Worm (Caenorhabditis elegans) whole organism, mixed stage, embryonic: Measurements from ENCODE around the gene K09F5.6.

ENCODE experiments used
- M03D4.4 ChIP-seq: sonication (generic microtip); optimal IDR thresholded peaks from 2 replicates; lab custom pipeline; 2017; ENCODE audit warnings: mild to moderate bottlenecking, missing genetic modification characterization, missing compliant biosample characterization
- bed-3 ChIP-seq: fragments of 200-800 bp; sonication (Bioruptor generic); optimal IDR thresholded peaks from 3 replicates; lab custom pipeline; 2018; ENCODE audit warnings: mild to moderate bottlenecking, missing genetic modification characterization, moderate library complexity, missing compliant biosample characterization
- blmp-1 ChIP-seq: fragments of 150-350 bp; optimal IDR thresholded peaks from 2 replicates; lab custom pipeline; 2014; ENCODE audit warnings: missing biosample characterization, missing genetic modification characterization
- ceh-39 ChIP-seq: fragments of 150-350 bp; optimal IDR thresholded peaks from 2 replicates; lab custom pipeline; 2014; ENCODE audit warnings: missing biosample characterization, missing genetic modification characterization
- ceh-43 ChIP-seq: fragments of 200-800 bp; sonication (Bioruptor generic); optimal IDR thresholded peaks from 2 replicates; lab custom pipeline; 2018; ENCODE audit warnings: mild to moderate bottlenecking, missing genetic modification characterization, moderate library complexity, missing compliant biosample characterization
- ceh-83 ChIP-seq: fragments of 200-800 bp; sonication (Bioruptor generic); optimal IDR thresholded peaks from 2 replicates; lab custom pipeline; 2018; ENCODE audit warnings: mild to moderate bottlenecking, missing genetic modification characterization, missing compliant biosample characterization
- ces-1 ChIP-seq: fragments of 150-350 bp; optimal IDR thresholded peaks from 2 replicates; lab custom pipeline; 2014; ENCODE audit warnings: missing biosample characterization, missing genetic modification reagents, missing genetic modification characterization
- cnd-1 ChIP-seq: fragments of 200-800 bp; sonication (Bioruptor generic); optimal IDR thresholded peaks from 2 replicates; lab custom pipeline; 2018; ENCODE audit warnings: mild to moderate bottlenecking, missing genetic modification characterization, missing compliant biosample characterization
- drap-1 ChIP-seq: fragments of 200-800 bp; sonication (Bioruptor generic); optimal IDR thresholded peaks from 3 replicates; lab custom pipeline; 2018; ENCODE audit warnings: mild to moderate bottlenecking, missing genetic modification characterization, missing compliant biosample characterization
- elt-3 ChIP-seq: fragments of 150-350 bp; optimal IDR thresholded peaks from 2 replicates; lab custom pipeline; 2014; ENCODE audit warnings: missing biosample characterization, missing genetic modification characterization
- flh-1 ChIP-seq: fragments of 200-800 bp; sonication (Bioruptor generic); optimal IDR thresholded peaks from 2 replicates; lab custom pipeline; 2018; ENCODE audit warnings: mild to moderate bottlenecking, missing genetic modification characterization, moderate library complexity, missing compliant biosample characterization
- hlh-1 ChIP-seq: fragments of 150-350 bp; optimal IDR thresholded peaks from 2 replicates; lab custom pipeline; 2014; ENCODE audit warnings: missing biosample characterization, missing genetic modification reagents, missing genetic modification characterization
- lin-13 ChIP-seq: fragments of 150-350 bp; optimal IDR thresholded peaks from 2 replicates; lab custom pipeline; 2014; ENCODE audit warnings: missing biosample characterization, missing genetic modification characterization
- lin-32 ChIP-seq: fragments of 200-800 bp; sonication (Bioruptor generic); optimal IDR thresholded peaks from 2 replicates; lab custom pipeline; 2018; ENCODE audit warnings: mild to moderate bottlenecking, missing genetic modification characterization, missing compliant biosample characterization
- mab-5 ChIP-seq: fragments of 150-350 bp; optimal IDR thresholded peaks from 2 replicates; lab custom pipeline; 2014; ENCODE audit warnings: missing biosample characterization, missing genetic modification characterization
- mls-2 ChIP-seq: sonication (generic microtip); optimal IDR thresholded peaks from 2 replicates; lab custom pipeline; 2016; ENCODE audit warnings: mild to moderate bottlenecking, missing genetic modification characterization, moderate library complexity, missing compliant biosample characterization
- nhr-12 ChIP-seq: fragments of 150-350 bp; optimal IDR thresholded peaks from 2 replicates; lab custom pipeline; 2014; ENCODE audit warnings: missing biosample characterization, missing genetic modification characterization
- nhr-2 ChIP-seq: fragments of 150-350 bp; optimal IDR thresholded peaks from 2 replicates; lab custom pipeline; 2014; ENCODE audit warnings: missing biosample characterization, missing genetic modification characterization
- nhr-237 ChIP-seq: fragments of 150-350 bp; optimal IDR thresholded peaks from 2 replicates; lab custom pipeline; 2014; ENCODE audit warnings: missing biosample characterization, missing genetic modification characterization
- nhr-28 ChIP-seq: fragments of 150-350 bp; optimal IDR thresholded peaks from 2 replicates; lab custom pipeline; 2014; ENCODE audit warnings: missing biosample characterization, missing genetic modification characterization
- nhr-76 ChIP-seq: sonication (generic microtip); optimal IDR thresholded peaks from 2 replicates; lab custom pipeline; 2017; ENCODE audit warnings: missing biosample characterization, missing genetic modification characterization
- pha-4 ChIP-seq: fragments of 150-350 bp; optimal IDR thresholded peaks from 2 replicates; lab custom pipeline; 2018; ENCODE audit warnings: missing biosample characterization, missing genetic modification reagents, missing genetic modification characterization
- sem-2 ChIP-seq: fragments of 200-800 bp; sonication (Bioruptor generic); optimal IDR thresholded peaks from 2 replicates; lab custom pipeline; 2018; ENCODE audit warnings: mild to moderate bottlenecking, missing genetic modification characterization, missing compliant biosample characterization
- snpc-4 ChIP-seq: fragments of 150-350 bp; optimal IDR thresholded peaks from 2 replicates; lab custom pipeline; 2014; ENCODE audit warnings: missing biosample characterization, missing genetic modification characterization
- sptf-1 ChIP-seq: sonication (generic microtip); optimal IDR thresholded peaks from 2 replicates; lab custom pipeline; 2017; ENCODE audit warnings: mild to moderate bottlenecking, missing genetic modification characterization, moderate library complexity, missing compliant biosample characterization
- tbx-8 ChIP-seq: fragments of 200-800 bp; sonication (Bioruptor generic); optimal IDR thresholded peaks from 2 replicates; lab custom pipeline; 2018; ENCODE audit warnings: mild to moderate bottlenecking, missing genetic modification characterization, moderate library complexity, missing compliant biosample characterization
- unc-120 ChIP-seq: sonication (generic microtip); optimal IDR thresholded peaks from 2 replicates; lab custom pipeline; 2017; ENCODE audit warnings: missing genetic modification characterization, missing compliant biosample characterization; ENCODE audit not compliant: poor library complexity, severe bottlenecking
- unc-39 ChIP-seq: fragments of 150-350 bp; optimal IDR thresholded peaks from 2 replicates; lab custom pipeline; 2014; ENCODE audit warnings: missing biosample characterization, missing genetic modification characterization
- unc-62 ChIP-seq: fragments of 150-350 bp; optimal IDR thresholded peaks from 2 replicates; lab custom pipeline; 2014; ENCODE audit warnings: missing biosample characterization, missing genetic modification reagents, missing genetic modification characterization
- zip-8 ChIP-seq: fragments of 150-350 bp; optimal IDR thresholded peaks from 2 replicates; lab custom pipeline; 2014; ENCODE audit warnings: missing biosample characterization, missing genetic modification characterization
- ztf-11 ChIP-seq: fragments of 150-350 bp; optimal IDR thresholded peaks from 2 replicates; lab custom pipeline; 2014; ENCODE audit warnings: missing biosample characterization, missing genetic modification characterization

The K09F5.6 gene

DNA sequence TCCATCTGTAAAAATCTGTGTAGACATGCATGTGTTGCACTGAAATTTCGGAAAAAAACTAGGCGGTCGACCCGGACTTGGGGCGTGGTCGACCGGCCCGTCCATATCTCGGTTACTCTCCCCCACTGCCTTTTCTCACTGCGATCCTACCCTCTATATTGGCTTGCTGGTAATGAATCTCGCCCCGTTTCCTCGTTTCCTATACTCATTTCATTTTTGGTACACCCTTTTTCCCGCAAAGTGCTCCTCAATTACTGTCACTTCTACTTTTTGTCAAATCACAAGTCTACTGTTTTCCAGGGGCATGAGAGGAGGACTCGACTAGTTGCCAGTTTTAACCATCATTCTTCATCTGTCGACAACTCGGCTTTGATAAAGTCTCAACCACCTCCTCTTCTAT is at the start of gene K09F5.6:
K09F5.6 (plus strand) TSS at position 301 of the 400 bp plus-strand sequence.
- TF ChIP-seq mab-5 (tag; lab: Kevin White, UChicago) (no peak), unc-120 (no peak), nhr-237 (no peak), ztf-11 (tag; lab: Kevin White, UChicago) (no peak)

DNA sequence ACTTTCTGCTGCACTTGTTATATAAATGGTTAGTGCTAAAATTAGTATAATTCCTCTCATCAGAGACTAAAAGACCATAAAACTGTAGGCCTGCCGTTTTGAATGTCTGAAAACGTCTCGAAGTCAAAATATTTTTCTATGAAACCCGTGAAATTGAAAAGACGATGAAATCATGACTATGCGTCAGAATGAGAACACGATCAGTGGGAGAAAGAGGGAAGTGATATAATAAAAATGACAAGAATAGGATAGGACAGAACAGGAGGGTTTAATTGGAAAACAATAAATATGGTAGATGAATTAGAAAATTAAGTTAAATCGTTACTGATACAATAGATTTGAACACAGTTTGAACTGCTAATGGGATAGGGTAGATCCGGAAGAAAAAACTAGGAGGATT is 48.4 kb upstream of the K09F5.6 start, which contains the start of gene F27D9.7:
F27D9.7 (minus strand) TSS at position 101 of the 400 bp plus-strand sequence.
- TF ChIP-seq lin-13 (tag; lab: Kevin White, UChicago), result no peak
- no peak for TF ChIP-seq elt-3 (tag; lab: Kevin White, UChicago)
- TF ChIP-seq flh-1 (GFP tag; lab: Kevin White, UChicago), result no peak

DNA sequence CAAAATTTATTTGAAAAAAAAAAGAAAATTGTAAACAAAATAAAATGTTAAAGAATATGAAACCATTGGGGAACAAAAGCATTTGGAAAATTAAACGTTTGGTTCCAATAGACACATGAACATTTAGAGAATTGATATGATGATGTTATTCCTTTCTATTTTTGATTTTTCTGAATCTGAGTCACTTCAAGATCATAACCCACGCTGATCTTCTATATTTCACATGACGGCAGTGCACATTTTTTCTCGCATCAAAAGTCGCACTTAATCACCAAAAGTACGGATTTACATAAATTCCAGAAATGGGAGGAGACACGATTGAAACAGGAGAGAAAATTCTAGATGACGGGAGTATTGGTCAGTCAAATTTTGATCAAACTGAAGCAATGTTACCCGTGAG is 46.4 kb upstream of the K09F5.6 start, which contains the start of gene F27D9.2:
F27D9.2 (plus strand) TSS at position 301 of the 400 bp plus-strand sequence.
- TF ChIP-seq pha-4 (tag; lab: Kevin White, UChicago), result no peak
- no peak for TF ChIP-seq unc-39 (tag; lab: Kevin White, UChicago)
- no peak for TF ChIP-seq ceh-39
- TF ChIP-seq cnd-1 (tag; lab: Kevin White, UChicago), result no peak
- TF ChIP-seq zip-8 (tag; lab: Kevin White, UChicago), result no peak
- TF ChIP-seq tbx-8 (GFP tag; lab: Kevin White, UChicago), result no peak
- TF ChIP-seq bed-3 (GFP tag; lab: Kevin White, UChicago), result no peak
- no peak for TF ChIP-seq lin-32
- no peak for TF ChIP-seq sem-2 (GFP tag; lab: Kevin White, UChicago)
- TF ChIP-seq mls-2 (tag; lab: Kevin White, UChicago), result no peak
- no peak for TF ChIP-seq ces-1 (GFP tag; lab: Kevin White, UChicago)
- no peak for TF ChIP-seq ceh-83
- no peak for TF ChIP-seq lin-13 (tag; lab: Kevin White, UChicago)

DNA sequence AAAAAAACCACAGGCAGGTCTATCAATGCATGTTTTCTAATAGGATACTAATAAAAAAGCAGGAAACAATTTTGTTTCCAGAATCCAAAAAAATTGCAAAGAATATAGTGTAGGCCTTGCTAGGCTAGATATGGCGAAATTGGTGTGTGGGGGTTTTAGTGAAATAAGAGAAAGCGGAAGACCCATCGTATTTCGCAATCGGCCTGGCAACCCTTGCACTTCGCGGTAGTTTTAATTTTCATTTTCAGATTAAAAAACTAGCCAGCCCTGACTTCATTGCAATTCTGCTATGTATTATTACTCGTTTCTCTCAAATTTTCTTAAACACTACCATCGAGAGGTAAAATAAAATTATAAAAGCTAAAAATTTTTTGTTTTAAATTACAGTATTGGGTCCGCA is 44.2 kb upstream of the K09F5.6 start:
- TF ChIP-seq snpc-4 (tag; lab: Kevin White, UChicago) (no peak), lin-13 (tag; lab: Kevin White, UChicago) (no peak), nhr-12 (tag; lab: Kevin White, UChicago) (no peak), nhr-28 (tag; lab: Kevin White, UChicago) (no peak), M03D4.4 (tag; lab: Kevin White, UChicago) (no peak), blmp-1 (tag; lab: Kevin White, UChicago) (no peak), ceh-43 (GFP tag; lab: Kevin White, UChicago) (no peak), sem-2 (GFP tag; lab: Kevin White, UChicago) (no peak), hlh-1 (tag; lab: Kevin White, UChicago) (no peak), drap-1 (GFP tag; lab: Kevin White, UChicago) (no peak), unc-62 (GFP tag; lab: Kevin White, UChicago) (no peak), ces-1 (GFP tag; lab: Kevin White, UChicago) (no peak), lin-32 (no peak), sptf-1 (no peak), ceh-83 (no peak), mls-2 (tag; lab: Kevin White, UChicago) (no peak), unc-120 (no peak)
- TF ChIP-seq, all 35 proteins: peak for 0

DNA sequence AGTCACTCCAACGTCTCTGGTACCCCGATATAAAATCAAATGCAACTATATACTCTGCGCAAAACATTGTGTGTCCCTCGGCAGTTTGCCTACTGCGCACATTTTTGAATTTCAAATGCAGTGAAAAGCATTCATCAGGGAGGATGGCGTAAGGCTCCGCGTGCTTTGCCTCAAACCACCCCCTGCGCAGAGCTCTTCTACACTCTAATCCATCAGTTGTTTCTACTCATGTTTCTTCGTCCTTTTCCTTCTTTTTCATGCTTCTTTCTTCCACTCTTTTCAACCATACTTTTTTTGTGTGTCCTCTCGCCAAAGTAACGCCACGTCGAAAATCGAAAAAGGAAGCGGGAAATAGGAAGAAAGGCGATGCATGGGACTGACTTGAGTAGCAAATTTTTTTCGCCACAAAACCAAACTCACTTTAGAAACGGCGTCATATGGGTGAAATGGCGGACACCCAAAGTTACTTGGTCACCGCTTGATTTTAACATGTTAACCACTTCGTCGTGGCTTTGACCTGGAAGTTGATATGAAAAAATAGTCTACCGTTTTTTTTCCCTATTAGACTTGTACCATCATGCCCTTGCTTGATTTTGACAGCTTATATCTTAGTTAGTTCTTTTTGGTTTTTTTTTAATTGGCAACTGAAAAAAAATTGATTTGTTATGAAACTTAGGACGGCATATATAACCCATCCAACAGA is 40.5 kb upstream of the K09F5.6 start:
- TF ChIP-seq sptf-1 (no peak), unc-120 (no peak), nhr-28 (tag; lab: Kevin White, UChicago) (no peak), nhr-76 (tag; lab: Kevin White, UChicago) (no peak), nhr-2 (tag; lab: Kevin White, UChicago) (no peak), lin-32 (no peak), bed-3 (GFP tag; lab: Kevin White, UChicago) (no peak), nhr-237 (no peak), ces-1 (GFP tag; lab: Kevin White, UChicago) (peak; percentile 20)
